Worm (Caenorhabditis elegans) whole organism, L4 larva: ENCODE results near the gene msp-3.

Experiments used
- F10B5.3 ChIP-seq: sonication (generic microtip); optimal IDR thresholded peaks from 2 replicates; lab custom pipeline; 2016; ENCODE audit warnings: mild to moderate bottlenecking, missing genetic modification characterization, missing compliant biosample characterization
- F26F4.8 ChIP-seq: fragments of 200-800 bp; sonication (Bioruptor generic); conservative IDR thresholded peaks from 2 replicates; pipeline ENCODE4 v1.3.6; 2022; ENCODE audit warnings: missing genetic modification characterization, missing compliant biosample characterization
- F37D6.2 ChIP-seq: sonication (generic microtip); optimal IDR thresholded peaks from 2 replicates; lab custom pipeline; 2016; ENCODE audit warnings: mild to moderate bottlenecking, missing genetic modification characterization, missing compliant biosample characterization
- T26A8.4 ChIP-seq: fragments of 200-800 bp; sonication (Bioruptor generic); IDR thresholded peaks from 2 replicates; pipeline ENCODE4 v1.3.6; 2022; ENCODE audit warnings: missing genetic modification characterization, missing compliant biosample characterization
- Y5F2A.4 ChIP-seq: fragments of 200-800 bp; sonication (Bioruptor generic); optimal IDR thresholded peaks from 2 replicates; lab custom pipeline; 2018; ENCODE audit warnings: mild to moderate bottlenecking, missing genetic modification characterization, missing compliant biosample characterization
- Y75B8A.6 ChIP-seq: fragments of 200-800 bp; sonication (Bioruptor generic); IDR thresholded peaks from 2 replicates; pipeline ENCODE4 v1.3.6; 2022; ENCODE audit warnings: missing genetic modification reagents, missing genetic modification characterization, missing compliant biosample characterization
- ZK337.2 ChIP-seq: fragments of 200-800 bp; sonication (Bioruptor generic); IDR thresholded peaks from 2 replicates; pipeline ENCODE4 v1.3.6; 2022; ENCODE audit warnings: missing genetic modification reagents, missing genetic modification characterization, missing compliant biosample characterization
- ZK546.5 ChIP-seq, 2 experiments: sonication (generic microtip); optimal IDR thresholded peaks; 2 replicates each; lab custom pipeline; 2017; ENCODE audit warnings: missing biosample characterization in 2 of 2, missing genetic modification characterization in 2 of 2
- aly-2 ChIP-seq: sonication (generic microtip); optimal IDR thresholded peaks from 2 replicates; lab custom pipeline; 2018; ENCODE audit warnings: missing biosample characterization, missing genetic modification characterization
- ceh-20 ChIP-seq: fragments of 200-800 bp; sonication (Bioruptor generic); IDR thresholded peaks from 2 replicates; pipeline ENCODE4 v1.3.6; 2022; ENCODE audit warnings: missing genetic modification reagents, missing genetic modification characterization, missing compliant biosample characterization
- ceh-62 ChIP-seq: sonication (generic microtip); optimal IDR thresholded peaks from 2 replicates; lab custom pipeline; 2017; ENCODE audit warnings: missing biosample characterization, missing genetic modification characterization
- ceh-82 ChIP-seq: sonication (generic microtip); optimal IDR thresholded peaks from 2 replicates; lab custom pipeline; 2017; ENCODE audit warnings: missing biosample characterization, missing genetic modification characterization
- ces-1 ChIP-seq: fragments of 150-350 bp; sonication (generic microtip); optimal IDR thresholded peaks from 4 replicates; lab custom pipeline; 2014; ENCODE audit warnings: missing biosample characterization, missing genetic modification reagents, missing genetic modification characterization
- daf-12 ChIP-seq: fragments of 150-350 bp; optimal IDR thresholded peaks from 2 replicates; lab custom pipeline; 2014; ENCODE audit warnings: missing biosample characterization, missing genetic modification reagents, missing genetic modification characterization
- daf-19 ChIP-seq: fragments of 200-800 bp; sonication (Bioruptor generic); conservative IDR thresholded peaks from 2 replicates; pipeline ENCODE4 v1.3.6; 2022; ENCODE audit warnings: missing genetic modification characterization, missing compliant biosample characterization
- dmd-9 ChIP-seq: fragments of 200-800 bp; sonication (Bioruptor generic); IDR thresholded peaks from 2 replicates; pipeline ENCODE4 v1.3.6; 2022; ENCODE audit warnings: missing genetic modification reagents, missing genetic modification characterization, missing compliant biosample characterization
- dve-1 ChIP-seq: sonication (generic microtip); optimal IDR thresholded peaks from 2 replicates; lab custom pipeline; 2017; ENCODE audit warnings: antibody characterized with exemption, mild to moderate bottlenecking, missing genetic modification characterization, missing compliant biosample characterization; ENCODE audit not compliant: insufficient read depth
- gei-8 ChIP-seq: fragments of 200-800 bp; sonication (Bioruptor generic); optimal IDR thresholded peaks from 2 replicates; lab custom pipeline; 2018; ENCODE audit warnings: mild to moderate bottlenecking, missing genetic modification characterization, missing compliant biosample characterization
- hlh-11 ChIP-seq: fragments of 200-800 bp; sonication (Bioruptor generic); optimal IDR thresholded peaks from 2 replicates; lab custom pipeline; 2018; ENCODE audit warnings: mild to moderate bottlenecking, missing genetic modification characterization, missing compliant biosample characterization
- hlh-30 ChIP-seq: sonication (generic microtip); optimal IDR thresholded peaks from 2 replicates; lab custom pipeline; 2017; ENCODE audit warnings: antibody characterized with exemption, mild to moderate bottlenecking, missing genetic modification characterization, missing compliant biosample characterization; ENCODE audit not compliant: insufficient read depth
- hmg-1.1 ChIP-seq: fragments of 200-800 bp; sonication (Bioruptor generic); IDR thresholded peaks from 2 replicates; pipeline ENCODE4 v1.3.6; 2022; ENCODE audit warnings: missing genetic modification reagents, missing genetic modification characterization, missing compliant biosample characterization
- lim-7 ChIP-seq: fragments of 200-800 bp; sonication (Bioruptor generic); IDR thresholded peaks from 2 replicates; pipeline ENCODE4 v1.3.6; 2022; ENCODE audit warnings: missing genetic modification characterization, missing compliant biosample characterization
- lin-13 ChIP-seq: fragments of 150-350 bp; optimal IDR thresholded peaks from 2 replicates; lab custom pipeline; 2014; ENCODE audit warnings: missing biosample characterization, missing genetic modification reagents, missing genetic modification characterization
- lin-15B ChIP-seq: fragments of 150-350 bp; sonication (generic microtip); optimal IDR thresholded peaks from 3 replicates; lab custom pipeline; 2014; ENCODE audit warnings: missing biosample characterization, missing genetic modification characterization
- lin-29 ChIP-seq: fragments of 200-800 bp; sonication (Bioruptor generic); IDR thresholded peaks from 2 replicates; pipeline ENCODE4 v1.3.6; 2022; ENCODE audit warnings: missing genetic modification reagents, missing genetic modification characterization, missing compliant biosample characterization
- lin-38 ChIP-seq: fragments of 200-800 bp; sonication (Bioruptor generic); IDR thresholded peaks from 2 replicates; pipeline ENCODE4 v1.3.6; 2022; ENCODE audit warnings: missing genetic modification reagents, missing genetic modification characterization, missing compliant biosample characterization
- lin-39 ChIP-seq: fragments of 150-350 bp; optimal IDR thresholded peaks from 2 replicates; lab custom pipeline; 2014; ENCODE audit warnings: missing biosample characterization, missing genetic modification reagents, missing genetic modification characterization
- lsy-2 ChIP-seq, 2 experiments: fragments of 150-350 bp in 1 of 2; sonication (generic microtip) in 1 of 2; optimal IDR thresholded peaks; 2 replicates each; lab custom pipeline; 2014 to 2017; ENCODE audit warnings: missing biosample characterization in 2 of 2, missing genetic modification characterization in 2 of 2
- madf-9 ChIP-seq: fragments of 200-800 bp; sonication (Bioruptor generic); conservative IDR thresholded peaks from 2 replicates; pipeline ENCODE4 v1.3.6; 2022; ENCODE audit warnings: missing genetic modification reagents, missing genetic modification characterization, missing compliant biosample characterization
- mdl-1 ChIP-seq, 2 experiments: fragments of 150-350 bp in 1 of 2; sonication (generic microtip) in 1 of 2; optimal IDR thresholded peaks; 2 replicates each; lab custom pipeline; 2014 to 2017; ENCODE audit warnings: missing biosample characterization in 2 of 2, missing genetic modification characterization in 2 of 2
- mdt-29 ChIP-seq: fragments of 200-800 bp; sonication (Bioruptor generic); IDR thresholded peaks from 2 replicates; pipeline ENCODE4 v1.3.6; 2022; ENCODE audit warnings: missing genetic modification reagents, missing genetic modification characterization, missing compliant biosample characterization
- mes-2 ChIP-seq: sonication (generic microtip); optimal IDR thresholded peaks from 2 replicates; lab custom pipeline; 2016; ENCODE audit warnings: missing genotype, mild to moderate bottlenecking, missing genetic modification characterization, missing compliant biosample characterization; ENCODE audit not compliant: poor library complexity, severe bottlenecking
- mxl-3 ChIP-seq: fragments of 200-800 bp; sonication (Bioruptor generic); optimal IDR thresholded peaks from 2 replicates; lab custom pipeline; 2018; ENCODE audit warnings: mild to moderate bottlenecking, missing genetic modification characterization, missing compliant biosample characterization
- nhr-102 ChIP-seq: sonication (generic microtip); optimal IDR thresholded peaks from 2 replicates; lab custom pipeline; 2016; ENCODE audit warnings: mild to moderate bottlenecking, missing genetic modification characterization, moderate library complexity, missing compliant biosample characterization
- nhr-237 ChIP-seq: sonication (generic microtip); optimal IDR thresholded peaks from 2 replicates; lab custom pipeline; 2017; ENCODE audit warnings: missing biosample characterization, missing genetic modification characterization
- nhr-42 ChIP-seq: fragments of 200-800 bp; sonication (Bioruptor generic); IDR thresholded peaks from 2 replicates; pipeline ENCODE4 v1.3.6; 2022; ENCODE audit warnings: missing genetic modification characterization, missing compliant biosample characterization
- nhr-6 ChIP-seq: fragments of 150-350 bp; optimal IDR thresholded peaks from 2 replicates; lab custom pipeline; 2014; ENCODE audit warnings: missing biosample characterization, missing genetic modification characterization
- nhr-77 ChIP-seq: fragments of 150-350 bp; optimal IDR thresholded peaks from 2 replicates; lab custom pipeline; 2014; ENCODE audit warnings: missing biosample characterization, missing genetic modification characterization
- php-3 ChIP-seq: fragments of 200-800 bp; sonication (Bioruptor generic); IDR thresholded peaks from 2 replicates; pipeline ENCODE4 v1.3.6; 2022; ENCODE audit warnings: missing genetic modification reagents, missing genetic modification characterization, missing compliant biosample characterization
- rbr-2 ChIP-seq: sonication (generic microtip); optimal IDR thresholded peaks from 2 replicates; lab custom pipeline; 2016; ENCODE audit warnings: missing genotype, missing genetic modification characterization, missing compliant biosample characterization
- saeg-2 ChIP-seq: fragments of 200-800 bp; sonication (Bioruptor generic); IDR thresholded peaks from 2 replicates; pipeline ENCODE4 v1.3.6; 2022; ENCODE audit warnings: missing genetic modification reagents, missing genetic modification characterization, missing compliant biosample characterization
- set-16 ChIP-seq: fragments of 200-800 bp; sonication (Bioruptor generic); IDR thresholded peaks from 2 replicates; pipeline ENCODE4 v1.3.6; 2022; ENCODE audit warnings: missing genetic modification reagents, missing genetic modification characterization, missing compliant biosample characterization
- skn-1 ChIP-seq: fragments of 150-350 bp; optimal IDR thresholded peaks from 2 replicates; lab custom pipeline; 2014; ENCODE audit warnings: missing biosample characterization, missing genetic modification characterization
- snpc-1.2 ChIP-seq: fragments of 200-800 bp; sonication (Bioruptor generic); IDR thresholded peaks from 2 replicates; pipeline ENCODE4 v1.3.6; 2022; ENCODE audit warnings: missing genetic modification reagents, missing genetic modification characterization, missing compliant biosample characterization
- snpc-4 ChIP-seq: fragments of 150-350 bp; optimal IDR thresholded peaks from 2 replicates; lab custom pipeline; 2014; ENCODE audit warnings: missing biosample characterization, missing genetic modification characterization
- tra-1 ChIP-seq: fragments of 200-800 bp; sonication (Bioruptor generic); IDR thresholded peaks from 2 replicates; pipeline ENCODE4 v1.3.6; 2022; ENCODE audit warnings: missing genetic modification reagents, missing genetic modification characterization, missing compliant biosample characterization
- unc-130 ChIP-seq: sonication (generic microtip); optimal IDR thresholded peaks from 2 replicates; lab custom pipeline; 2016; ENCODE audit warnings: missing genetic modification reagents, missing genetic modification characterization, missing compliant biosample characterization
- unc-39 ChIP-seq: sonication (generic microtip); optimal IDR thresholded peaks from 2 replicates; lab custom pipeline; 2017; ENCODE audit warnings: missing biosample characterization, missing genetic modification characterization
- vab-7 ChIP-seq: fragments of 200-800 bp; sonication (Bioruptor generic); IDR thresholded peaks from 2 replicates; pipeline ENCODE4 v1.3.6; 2022; ENCODE audit warnings: missing genetic modification reagents, missing genetic modification characterization, missing compliant biosample characterization
- zfp-2 ChIP-seq: sonication (generic microtip); optimal IDR thresholded peaks from 2 replicates; lab custom pipeline; 2016; ENCODE audit warnings: mild to moderate bottlenecking, missing genetic modification characterization, missing compliant biosample characterization
- zip-11 ChIP-seq: fragments of 200-800 bp; sonication (Bioruptor generic); IDR thresholded peaks from 2 replicates; pipeline ENCODE4 v1.3.6; 2022; ENCODE audit warnings: missing genetic modification characterization, missing compliant biosample characterization
- ztf-11 ChIP-seq: fragments of 150-350 bp; optimal IDR thresholded peaks from 2 replicates; lab custom pipeline; 2014; ENCODE audit warnings: missing biosample characterization, missing genetic modification characterization

The msp-3 gene

ce11 chrII:4791272-4791671 lies 5.2 kb upstream of the msp-3 start, which contains the start of gene F26G1.1 (continued):
- TF ChIP-seq Y75B8A.6 (no peak), tra-1 (GFP tag; lab: Robert Waterston, UW) (no peak), T26A8.4 (GFP tag; lab: Robert Waterston, UW) (no peak), ceh-82 (no peak), nhr-102 (tag; lab: Kevin White, UChicago) (peak; percentile 36), dve-1 (tag; lab: Kevin White, UChicago) (no peak), hlh-30 (no peak), F37D6.2 (tag; lab: Kevin White, UChicago) (no peak), lin-39 (tag; lab: Kevin White, UChicago) (no peak), nhr-237 (no peak), gei-8 (GFP tag; lab: Kevin White, UChicago) (no peak), ZK546.5 (tag; optimal IDR thresholded peaks at IDR 0.05; lab: Kevin White, UChicago) (no peak), mes-2 (tag; lab: Kevin White, UChicago) (peak; percentile 98), dmd-9 (GFP tag; lab: Robert Waterston, UW) (peak; percentile 90), mdt-29 (GFP tag; lab: Robert Waterston, UW) (no peak), unc-130 (GFP tag; lab: Kevin White, UChicago) (peak; percentile 90), hlh-11 (tag; lab: Kevin White, UChicago) (no peak), snpc-4 (tag; lab: Kevin White, UChicago) (no peak), aly-2 (tag; lab: Kevin White, UChicago) (no peak), nhr-77 (tag; lab: Kevin White, UChicago) (no peak), ceh-62 (tag; lab: Kevin White, UChicago) (no peak), mdl-1 (tag; optimal IDR thresholded peaks at IDR 0.05; lab: Kevin White, UChicago) (no peak), lin-29 (GFP tag; lab: Robert Waterston, UW) (no peak), madf-9 (peak; percentile 76), mxl-3 (GFP tag; lab: Kevin White, UChicago) (no peak), nhr-42 (GFP tag; lab: Robert Waterston, UW) (no peak), daf-19 (GFP tag; lab: Robert Waterston, UW) (no peak), saeg-2 (GFP tag; lab: Robert Waterston, UW) (no peak), unc-39 (tag; lab: Kevin White, UChicago) (no peak), rbr-2 (tag; lab: Kevin White, UChicago) (peak; percentile 6), php-3 (GFP tag; lab: Robert Waterston, UW) (no peak), F10B5.3 (no peak), ztf-11 (tag; lab: Kevin White, UChicago) (no peak), hmg-1.1 (no peak), vab-7 (GFP tag; lab: Robert Waterston, UW) (0 out of 2 replicates have a peak, but pooled peaks have one; percentile 9), F26F4.8 (GFP tag; lab: Robert Waterston, UW) (no peak), ceh-20 (GFP tag; lab: Robert Waterston, UW) (no peak), Y5F2A.4 (no peak), zip-11 (no peak), lsy-2 (tag; optimal IDR thresholded peaks at IDR 0.05; lab: Kevin White, UChicago) (no peak), lin-15B (tag; lab: Kevin White, UChicago) (no peak), zfp-2 (tag; lab: Kevin White, UChicago) (no peak), lim-7 (GFP tag; lab: Robert Waterston, UW) (no peak), snpc-1.2 (no peak), nhr-6 (peak; percentile 30), lin-13 (GFP tag; lab: Kevin White, UChicago) (no peak), skn-1 (tag; lab: Kevin White, UChicago) (no peak), lin-38 (GFP tag; lab: Robert Waterston, UW) (peak; percentile 68), ces-1 (no peak), set-16 (no peak), daf-12 (tag; lab: Kevin White, UChicago) (no peak), ZK337.2 (peak; percentile 91)
